Fruit fly (Drosophila melanogaster) whole organism: Measurements from ENCODE around the gene Ilp6.

Experiments used
- EcR ChIP-seq, 2 experiments: fragments of >200 bp; optimal IDR thresholded peaks; 2 replicates each; lab custom pipeline; 2017; ENCODE audit warnings: missing biosample characterization in 2 of 2, missing genetic modification characterization in 2 of 2, missing genetic modification reagents in 2 of 2
- usp ChIP-seq: fragments of >200 bp; optimal IDR thresholded peaks from 2 replicates; lab custom pipeline; 2017; ENCODE audit warnings: missing biosample characterization, missing genetic modification characterization, mixed read lengths

dm6 chrX:2344370-2344769 is 9.9 kb upstream of the Ilp6 start, which contains the start of gene mRpL14:
- no peak for TF ChIP-seq usp
- TF ChIP-seq EcR (GFP tag; optimal IDR thresholded peaks at IDR 0.05; lab: Kevin White, UChicago): no peak
